Worm (Caenorhabditis elegans) whole organism, L3 larva: ENCODE data around the gene T01C8.2.

ENCODE experiments used
- aly-2 ChIP-seq: fragments of 150-350 bp; optimal IDR thresholded peaks from 2 replicates; lab custom pipeline; 2014; ENCODE audit warnings: missing biosample characterization, missing genetic modification characterization
- ama-1 ChIP-seq: fragments of 150-350 bp; optimal IDR thresholded peaks from 2 replicates; lab custom pipeline; 2018
- ceh-16 ChIP-seq: sonication (generic microtip); optimal IDR thresholded peaks from 2 replicates; lab custom pipeline; 2017; ENCODE audit warnings: missing biosample characterization, missing genetic modification characterization
- ceh-28 ChIP-seq: fragments of 150-350 bp; optimal IDR thresholded peaks from 2 replicates; lab custom pipeline; 2014; ENCODE audit warnings: missing biosample characterization, missing genetic modification reagents, missing genetic modification characterization
- egl-5 ChIP-seq: fragments of 150-350 bp; optimal IDR thresholded peaks from 2 replicates; lab custom pipeline; 2017; ENCODE audit warnings: missing biosample characterization, missing genetic modification reagents, missing genetic modification characterization, inconsistent platforms
- elt-1 ChIP-seq: fragments of 150-350 bp; optimal IDR thresholded peaks from 2 replicates; lab custom pipeline; 2014; ENCODE audit warnings: missing biosample characterization, missing genetic modification characterization
- elt-2 ChIP-seq: sonication (generic microtip); optimal IDR thresholded peaks from 2 replicates; lab custom pipeline; 2016; ENCODE audit warnings: missing genetic modification reagents, mild to moderate bottlenecking, missing genetic modification characterization, missing compliant biosample characterization
- elt-3 ChIP-seq, 3 experiments: fragments of 150-350 bp in 1 of 3; sonication (generic microtip) in 2 of 3; optimal IDR thresholded peaks; 2 replicates in 2 of 3; 4 replicates in 1 of 3; lab custom pipeline; 2014 to 2017; ENCODE audit warnings: missing biosample characterization in 3 of 3, missing genetic modification characterization in 3 of 3
- eor-1 ChIP-seq, 2 experiments: fragments of 150-350 bp; optimal IDR thresholded peaks; 2 replicates each; lab custom pipeline; 2014 to 2018; ENCODE audit warnings: missing biosample characterization in 2 of 2, missing genetic modification characterization in 2 of 2
- fkh-10 ChIP-seq: sonication (generic microtip); optimal IDR thresholded peaks from 2 replicates; lab custom pipeline; 2017; ENCODE audit warnings: missing biosample characterization, missing genetic modification reagents, missing genetic modification characterization
- fkh-2 ChIP-seq: fragments of 150-350 bp; optimal IDR thresholded peaks from 2 replicates; lab custom pipeline; 2014; ENCODE audit warnings: missing biosample characterization, missing genetic modification reagents, missing genetic modification characterization
- fos-1 ChIP-seq: fragments of 150-350 bp; optimal IDR thresholded peaks from 2 replicates; lab custom pipeline; 2014; ENCODE audit warnings: missing biosample characterization, missing genetic modification characterization
- hmg-11 ChIP-seq: sonication (generic microtip); optimal IDR thresholded peaks from 2 replicates; lab custom pipeline; 2016; ENCODE audit warnings: missing genetic modification characterization, missing compliant biosample characterization
- jun-1 ChIP-seq: fragments of 150-350 bp; optimal IDR thresholded peaks from 2 replicates; lab custom pipeline; 2014; ENCODE audit warnings: missing biosample characterization, missing genetic modification reagents, missing genetic modification characterization
- lin-15B ChIP-seq: fragments of 150-350 bp; optimal IDR thresholded peaks from 2 replicates; lab custom pipeline; 2014; ENCODE audit warnings: missing biosample characterization, missing genetic modification characterization
- lin-39 ChIP-seq: fragments of 150-350 bp; optimal IDR thresholded peaks from 2 replicates; lab custom pipeline; 2018; ENCODE audit warnings: missing biosample characterization, missing genetic modification reagents, missing genetic modification characterization
- lsy-12 ChIP-seq: sonication (generic microtip); optimal IDR thresholded peaks from 2 replicates; lab custom pipeline; 2016; ENCODE audit warnings: mild to moderate bottlenecking, missing genetic modification characterization, missing compliant biosample characterization
- mdl-1 ChIP-seq: fragments of 150-350 bp; optimal IDR thresholded peaks from 2 replicates; lab custom pipeline; 2014; ENCODE audit warnings: missing biosample characterization, missing genetic modification characterization
- mml-1 ChIP-seq: fragments of 150-350 bp; sonication (generic microtip); optimal IDR thresholded peaks from 3 replicates; lab custom pipeline; 2014; ENCODE audit warnings: missing biosample characterization, missing genetic modification characterization
- nfya-1 ChIP-seq: sonication (generic microtip); optimal IDR thresholded peaks from 2 replicates; lab custom pipeline; 2017; ENCODE audit warnings: missing genetic modification characterization, mild to moderate bottlenecking, missing compliant biosample characterization, antibody characterized with exemption, moderate library complexity; ENCODE audit not compliant: insufficient read depth
- nhr-11 ChIP-seq: fragments of 150-350 bp; optimal IDR thresholded peaks from 2 replicates; lab custom pipeline; 2014; ENCODE audit warnings: missing biosample characterization, missing genetic modification characterization
- nhr-12 ChIP-seq: fragments of 150-350 bp; optimal IDR thresholded peaks from 2 replicates; lab custom pipeline; 2014; ENCODE audit warnings: missing biosample characterization, missing genetic modification characterization
- nhr-23 ChIP-seq: fragments of 150-350 bp; optimal IDR thresholded peaks from 2 replicates; lab custom pipeline; 2014; ENCODE audit warnings: missing biosample characterization, missing genetic modification reagents, missing genetic modification characterization
- nhr-237 ChIP-seq: fragments of 150-350 bp; optimal IDR thresholded peaks from 2 replicates; lab custom pipeline; 2014; ENCODE audit warnings: missing biosample characterization, missing genetic modification characterization
- nhr-25 ChIP-seq: sonication (generic microtip); optimal IDR thresholded peaks from 2 replicates; lab custom pipeline; 2017; ENCODE audit warnings: missing biosample characterization, missing genetic modification characterization
- nhr-43 ChIP-seq: sonication (generic microtip); optimal IDR thresholded peaks from 2 replicates; lab custom pipeline; 2016; ENCODE audit warnings: mild to moderate bottlenecking, missing genetic modification characterization, missing compliant biosample characterization; ENCODE audit not compliant: poor library complexity, severe bottlenecking
- nhr-67 ChIP-seq: fragments of 150-350 bp; optimal IDR thresholded peaks from 2 replicates; lab custom pipeline; 2014; ENCODE audit warnings: missing biosample characterization, missing genetic modification characterization
- nhr-77 ChIP-seq: fragments of 150-350 bp; optimal IDR thresholded peaks from 2 replicates; lab custom pipeline; 2014; ENCODE audit warnings: missing biosample characterization, missing genetic modification characterization
- pha-4 ChIP-seq: fragments of 150-350 bp; optimal IDR thresholded peaks from 2 replicates; lab custom pipeline; 2014; ENCODE audit warnings: missing biosample characterization, missing genetic modification reagents, missing genetic modification characterization
- pqm-1 ChIP-seq: fragments of 150-350 bp; optimal IDR thresholded peaks from 2 replicates; lab custom pipeline; 2017; ENCODE audit warnings: missing biosample characterization, missing genetic modification characterization, inconsistent platforms
- skn-1 ChIP-seq: fragments of 150-350 bp; optimal IDR thresholded peaks from 2 replicates; lab custom pipeline; 2014; ENCODE audit warnings: missing biosample characterization, missing genetic modification characterization
- unc-39 ChIP-seq: sonication (generic microtip); optimal IDR thresholded peaks from 4 replicates; lab custom pipeline; 2017; ENCODE audit warnings: missing biosample characterization, missing genetic modification characterization
- zag-1 ChIP-seq: fragments of 150-350 bp; optimal IDR thresholded peaks from 2 replicates; lab custom pipeline; 2014; ENCODE audit warnings: missing biosample characterization, missing genetic modification characterization
- ztf-11 ChIP-seq: fragments of 150-350 bp; optimal IDR thresholded peaks from 2 replicates; lab custom pipeline; 2014; ENCODE audit warnings: missing biosample characterization, missing genetic modification characterization
- ztf-4 ChIP-seq: fragments of 150-350 bp; optimal IDR thresholded peaks from 2 replicates; lab custom pipeline; 2014; ENCODE audit warnings: missing biosample characterization, missing genetic modification characterization

T01C8.2 gene

ce11 chrX:16782797-16783259 lies 3.4 kb upstream of the T01C8.2 start, which contains the start of gene T01C8.3:
Gene T01C8.3 (minus strand): TSS chrX:16783209.
- TF ChIP-seq lin-15B (tag; lab: Kevin White, UChicago) (no peak), nhr-12 (tag; lab: Kevin White, UChicago) (no peak), nhr-23 (no peak), nhr-43 (no peak), fkh-10 (GFP tag; lab: Kevin White, UChicago) (no peak), zag-1 (tag; lab: Kevin White, UChicago) (no peak), elt-3 (tag; optimal IDR thresholded peaks at IDR 0.05; lab: Kevin White, UChicago) (no peak), fkh-2 (tag; lab: Kevin White, UChicago) (no peak), ztf-4 (tag; lab: Kevin White, UChicago) (no peak), mml-1 (tag; lab: Kevin White, UChicago) (no peak), nhr-77 (no peak), pha-4 (no peak), lsy-12 (tag; lab: Kevin White, UChicago) (no peak), eor-1 (tag; optimal IDR thresholded peaks at IDR 0.05; lab: Kevin White, UChicago) (no peak)

ce11 chrX:16784038-16784437 lies 2.2 kb upstream of the T01C8.2 start:
- TF ChIP-seq nhr-25 (tag; lab: Kevin White, UChicago) (peak; percentile 13), ceh-28 (tag; lab: Kevin White, UChicago) (no peak), nhr-12 (tag; lab: Kevin White, UChicago) (no peak), nhr-23 (peak; percentile 22), ama-1 (lab: Kevin White, UChicago) (no peak), pqm-1 (tag; lab: Kevin White, UChicago) (no peak), nhr-67 (tag; lab: Kevin White, UChicago) (no peak), ceh-16 (no peak), skn-1 (tag; lab: Kevin White, UChicago) (no peak), lin-39 (tag; lab: Kevin White, UChicago) (no peak)

DNA sequence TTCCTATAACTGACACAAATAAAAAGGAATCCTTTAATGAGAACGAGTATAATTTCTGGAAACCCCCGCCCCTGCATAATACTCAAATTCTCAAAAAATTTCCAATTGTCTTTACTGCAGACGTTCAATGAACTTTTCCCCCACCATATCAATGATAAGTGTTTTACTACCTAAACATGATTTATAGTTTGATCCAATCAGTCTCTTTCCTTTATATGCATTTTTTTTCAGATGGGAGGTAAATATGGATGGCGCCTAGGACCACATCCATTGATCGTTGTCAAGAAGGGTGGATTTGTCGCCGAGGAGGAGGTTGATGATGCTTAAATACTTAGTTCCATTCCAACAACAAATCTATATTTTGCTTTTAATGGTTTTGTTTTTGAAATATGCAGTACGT lies 914 bp downstream of the T01C8.2 start:
- no peak for TF ChIP-seq nhr-77
- no peak for TF ChIP-seq nhr-11
- TF ChIP-seq elt-1 (tag; lab: Kevin White, UChicago) = no peak
- TF ChIP-seq ama-1 (lab: Kevin White, UChicago) = no peak
- TF ChIP-seq lsy-12 (tag; lab: Kevin White, UChicago) = no peak
- TF ChIP-seq nhr-237 (tag; lab: Kevin White, UChicago) = no peak
- TF ChIP-seq nhr-43 = no peak
- no peak for TF ChIP-seq egl-5
- TF ChIP-seq ztf-4 (tag; lab: Kevin White, UChicago) = no peak
- TF ChIP-seq ceh-28 (tag; lab: Kevin White, UChicago) = no peak
- TF ChIP-seq mdl-1 (tag; lab: Kevin White, UChicago) = no peak
- TF ChIP-seq aly-2 = no peak
- TF ChIP-seq lin-39 (tag; lab: Kevin White, UChicago) = no peak
- no peak for TF ChIP-seq nhr-12 (tag; lab: Kevin White, UChicago)
- no peak for TF ChIP-seq pha-4
- no peak for TF ChIP-seq fkh-2 (tag; lab: Kevin White, UChicago)
- TF ChIP-seq, all 47 proteins: peak for 0

DNA sequence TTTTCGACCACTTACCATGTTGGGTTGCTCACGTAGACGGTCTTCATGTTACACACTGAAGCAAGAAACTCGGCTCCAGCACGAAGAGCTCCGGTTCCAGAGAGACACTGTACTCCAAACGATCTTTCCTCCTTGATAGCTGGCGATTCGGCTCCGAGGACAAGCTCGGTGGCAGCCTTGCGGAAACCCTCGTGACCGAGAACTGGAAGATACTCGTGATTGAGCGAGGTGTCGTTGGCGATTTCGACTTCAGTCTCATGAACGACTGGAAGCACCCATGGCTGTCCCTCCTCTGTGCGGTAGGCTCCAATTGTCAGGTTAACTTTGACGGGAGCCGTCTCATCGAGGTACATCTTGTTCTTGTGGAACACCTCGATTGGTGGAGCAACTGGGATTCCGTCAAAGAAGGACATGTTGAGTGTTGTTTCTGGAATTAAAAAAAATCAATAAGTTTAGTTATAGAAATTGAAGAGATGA lies 6.5 kb downstream of the T01C8.2 start, which contains the start of gene got-1.2:
Gene got-1.2, minus strand, starts transcription at position 427 of the 477 bp plus-strand sequence.
- TF ChIP-seq jun-1 (tag; lab: Kevin White, UChicago) (no peak), lin-15B (tag; lab: Kevin White, UChicago) (no peak), nhr-11 (no peak), eor-1 (tag; optimal IDR thresholded peaks at IDR 0.05; lab: Kevin White, UChicago) (no peak), nhr-25 (tag; lab: Kevin White, UChicago) (no peak), pha-4 (no peak), unc-39 (tag; lab: Kevin White, UChicago) (no peak), nhr-23 (no peak), mml-1 (tag; lab: Kevin White, UChicago) (no peak)

- TF ChIP-seq nhr-43 = peak; percentile 65
- peak; percentile 21 for TF ChIP-seq hmg-11 (tag; lab: Kevin White, UChicago)
- peak; percentile 56 for TF ChIP-seq lin-39 (tag; lab: Kevin White, UChicago)
- TF ChIP-seq nhr-11 = no peak
- TF ChIP-seq ztf-11 = no peak
- TF ChIP-seq zag-1 (tag; lab: Kevin White, UChicago) = no peak
- TF ChIP-seq fos-1 (tag; lab: Kevin White, UChicago) = no peak
- peak; percentile 16 for TF ChIP-seq ama-1 (lab: Kevin White, UChicago)
- TF ChIP-seq jun-1 (tag; lab: Kevin White, UChicago) = no peak
- TF ChIP-seq elt-2 (tag; lab: Kevin White, UChicago) = peak; percentile 18
- TF ChIP-seq pha-4 = peak; percentile 57
- peak; percentile 49 for TF ChIP-seq nfya-1 (tag; lab: Kevin White, UChicago)
Observed at ce11 chrX:16793470-16793869, 7.2 kb downstream of the T01C8.2 start.
